Worm (Caenorhabditis elegans): ENCODE results near the gene C46G7.1.

DNA sequence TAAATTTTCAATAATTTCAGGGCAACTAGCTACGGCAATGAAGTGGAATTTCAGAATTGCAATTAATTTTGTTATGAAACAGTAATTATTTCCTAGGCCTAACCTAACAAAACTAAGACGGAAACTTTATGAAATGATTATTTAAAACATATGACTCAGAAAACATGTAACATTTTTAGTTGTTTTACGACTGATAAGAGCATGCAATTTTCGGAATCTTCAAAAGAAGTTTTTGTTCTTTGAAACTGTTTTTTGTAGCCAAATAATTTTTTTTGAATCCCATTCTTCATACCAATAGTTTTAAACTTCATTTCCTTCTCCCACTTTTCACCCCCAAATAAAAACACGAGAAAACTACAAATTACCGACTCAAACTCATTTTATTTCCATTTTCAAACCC is 31.3 kb downstream of the C46G7.1 start:
- TF ChIP-seq skn-1 (tag; optimal IDR thresholded peaks at IDR 0.05), result no peak
- TF ChIP-seq pha-4 (GFP tag; IDR thresholded peaks at IDR 0.05), result no peak
- TF ChIP-seq pha-4 (tag; optimal IDR thresholded peaks at IDR 0.05), result no peak
- TF ChIP-seq lin-13 (GFP tag; optimal IDR thresholded peaks at IDR 0.05), result no peak
- no peak for TF ChIP-seq vab-7 (GFP tag; IDR thresholded peaks at IDR 0.05)
- TF ChIP-seq ama-1 (optimal IDR thresholded peaks at IDR 0.05), result no peak
